Fruit fly (Drosophila melanogaster) whole organism, adult: ENCODE results near the gene mib1.

ENCODE experiments used
- CG11617 ChIP-seq: fragments of 200-800 bp; sonication (Bioruptor generic); optimal IDR thresholded peaks from 2 replicates; lab custom pipeline; 2017; ENCODE audit warnings: mild to moderate bottlenecking, missing biosample characterization, missing genetic modification reagents, missing genetic modification characterization
- CG12768 ChIP-seq: fragments of 200-800 bp; sonication (Bioruptor generic); optimal IDR thresholded peaks from 2 replicates; lab custom pipeline; 2017; ENCODE audit warnings: missing biosample characterization, missing genetic modification characterization, mild to moderate bottlenecking, moderate library complexity, missing genetic modification reagents
- CG14711 ChIP-seq: fragments of 200-800 bp; sonication (Bioruptor generic); optimal IDR thresholded peaks from 2 replicates; lab custom pipeline; 2018; ENCODE audit warnings: missing biosample characterization, mild to moderate bottlenecking, missing genetic modification characterization, moderate library complexity
- CG1620 ChIP-seq: fragments of 200-800 bp; sonication (Bioruptor generic); optimal IDR thresholded peaks from 2 replicates; lab custom pipeline; 2016; ENCODE audit warnings: missing biosample characterization, missing genetic modification characterization
- CG33017 ChIP-seq: fragments of 200-800 bp; sonication (Bioruptor generic); optimal IDR thresholded peaks from 2 replicates; lab custom pipeline; 2018; ENCODE audit warnings: missing biosample characterization, mild to moderate bottlenecking, missing genetic modification characterization, moderate library complexity
- CG5204 ChIP-seq: fragments of 200-800 bp; sonication (Bioruptor generic); optimal IDR thresholded peaks from 2 replicates; lab custom pipeline; 2016; ENCODE audit warnings: missing biosample characterization, missing genetic modification characterization
- CG7045 ChIP-seq: fragments of 200-800 bp; sonication (Bioruptor generic); optimal IDR thresholded peaks from 2 replicates; lab custom pipeline; 2017; ENCODE audit warnings: missing biosample characterization, mild to moderate bottlenecking, missing genetic modification characterization
- CG7101 ChIP-seq: fragments of 200-800 bp; sonication (Bioruptor generic); optimal IDR thresholded peaks from 2 replicates; lab custom pipeline; 2018; ENCODE audit warnings: missing biosample characterization, mild to moderate bottlenecking, missing genetic modification characterization, moderate library complexity
- Clk ChIP-seq: fragments of 200-800 bp; sonication (Bioruptor generic); optimal IDR thresholded peaks from 2 replicates; lab custom pipeline; 2017; ENCODE audit warnings: missing biosample characterization, missing genetic modification characterization
- Crg-1 ChIP-seq: fragments of 200-800 bp; sonication (Bioruptor generic); optimal IDR thresholded peaks from 2 replicates; lab custom pipeline; 2016; ENCODE audit warnings: missing biosample characterization, missing genetic modification characterization
- Hr96 ChIP-seq: fragments of 200-800 bp; sonication (Bioruptor generic); optimal IDR thresholded peaks from 2 replicates; lab custom pipeline; 2016; ENCODE audit warnings: missing biosample characterization, missing genetic modification characterization
- Mnt ChIP-seq: fragments of 200-800 bp; sonication (Bioruptor generic); optimal IDR thresholded peaks from 2 replicates; lab custom pipeline; 2016; ENCODE audit warnings: missing biosample characterization, mild to moderate bottlenecking, missing genetic modification characterization
- bab1 ChIP-seq: fragments of 200-800 bp; sonication (Bioruptor generic); optimal IDR thresholded peaks from 3 replicates; lab custom pipeline; 2019; ENCODE audit warnings: missing biosample characterization, mild to moderate bottlenecking, missing genetic modification characterization, moderate library complexity
- cic ChIP-seq: fragments of 200-800 bp; sonication (Bioruptor generic); optimal IDR thresholded peaks from 2 replicates; lab custom pipeline; 2017; ENCODE audit warnings: missing biosample characterization, mild to moderate bottlenecking, missing genetic modification characterization, moderate library complexity
- cnc ChIP-seq, 2 experiments: fragments of >200 bp; optimal IDR thresholded peaks; 2 replicates each; lab custom pipeline; 2017
- kay ChIP-seq: fragments of 200-800 bp; sonication (Bioruptor generic); peaks from one replicate; lab custom pipeline; 2016; ENCODE audit warnings: missing biosample characterization, missing genetic modification characterization, borderline replicate concordance
- ovo ChIP-seq: fragments of 200-800 bp; sonication (Bioruptor generic); optimal IDR thresholded peaks from 2 replicates; lab custom pipeline; 2016; ENCODE audit warnings: missing biosample characterization, missing genetic modification characterization
- pad ChIP-seq: fragments of 200-800 bp; sonication (Bioruptor generic); optimal IDR thresholded peaks from 3 replicates; lab custom pipeline; 2017; ENCODE audit warnings: missing biosample characterization, missing genetic modification characterization, mild to moderate bottlenecking, moderate library complexity, missing genetic modification reagents
- tj ChIP-seq: fragments of 200-800 bp; sonication (Bioruptor generic); optimal IDR thresholded peaks from 3 replicates; lab custom pipeline; 2017; ENCODE audit warnings: missing biosample characterization, mild to moderate bottlenecking, missing genetic modification characterization, moderate library complexity
- toe ChIP-seq: fragments of 200-800 bp; sonication (Bioruptor generic); optimal IDR thresholded peaks from 2 replicates; lab custom pipeline; 2016; ENCODE audit warnings: missing biosample characterization, missing genetic modification characterization

Gene mib1

dm6 chr3L:16015765-16016760 lies 4.5 kb upstream of the mib1 start:
- TF ChIP-seq toe (GFP tag; lab: Kevin White, UChicago) (no peak), CG7045 (GFP tag; lab: Kevin White, UChicago) (no peak), ovo (no peak), CG33017 (tag; lab: Kevin White, UChicago) (no peak)

- TF ChIP-seq CG12768 (GFP tag; lab: Kevin White, UChicago) = no peak
Observed at dm6 chr3L:16014515-16014914, 2.9 kb upstream of the mib1 start.

dm6 chr3L:16013198-16013982 lies 1.8 kb upstream of the mib1 start:
- TF ChIP-seq Crg-1 (GFP tag; lab: Kevin White, UChicago) (no peak), kay (GFP tag; lab: Kevin White, UChicago) (no peak), Mnt (GFP tag; lab: Kevin White, UChicago) (no peak), CG33017 (tag; lab: Kevin White, UChicago) (no peak), cnc (optimal IDR thresholded peaks at IDR 0.05; lab: Kevin White, UChicago) (no peak), pad (no peak), CG1620 (GFP tag; lab: Kevin White, UChicago) (no peak), tj (GFP tag; lab: Kevin White, UChicago) (no peak), ovo (no peak), CG14711 (tag; lab: Kevin White, UChicago) (no peak)

- TF ChIP-seq CG7101 = no peak
- no peak for TF ChIP-seq CG5204
- no peak for TF ChIP-seq Crg-1 (GFP tag; lab: Kevin White, UChicago)
- no peak for TF ChIP-seq CG12768 (GFP tag; lab: Kevin White, UChicago)
Observed at dm6 chr3L:16012315-16012950, 821 bp upstream of the mib1 start.

- TF ChIP-seq CG1620 (GFP tag; lab: Kevin White, UChicago) = no peak
- TF ChIP-seq cic (GFP tag; lab: Kevin White, UChicago) = peak; percentile 60
Observed at dm6 chr3L:16010176-16010575, 1.4 kb downstream of the mib1 start.

dm6 chr3L:16004401-16005237 lies 7.0 kb downstream of the mib1 start, which contains the start of the genes hzg and mRpS31:
Gene hzg (minus strand): TSS chr3L:16004736.
Gene mRpS31 (plus strand): TSS chr3L:16005193.
- TF ChIP-seq Hr96 (GFP tag; lab: Kevin White, UChicago) (peak; percentile 22), cnc (optimal IDR thresholded peaks at IDR 0.05; lab: Kevin White, UChicago) (no peak), CG12768 (GFP tag; lab: Kevin White, UChicago) (peak; percentile 71), CG5204 (no peak), CG7045 (GFP tag; lab: Kevin White, UChicago) (peak; percentile 25), cic (GFP tag; lab: Kevin White, UChicago) (peak; percentile 68), CG33017 (tag; lab: Kevin White, UChicago) (peak; percentile 15), Clk (GFP tag; lab: Kevin White, UChicago) (no peak), ovo (peak; percentile 35), CG7101 (peak; percentile 69), toe (GFP tag; lab: Kevin White, UChicago) (peak; percentile 57), Mnt (GFP tag; lab: Kevin White, UChicago) (peak; percentile 62), CG11617 (GFP tag; lab: Kevin White, UChicago) (peak; percentile 44), CG14711 (tag; lab: Kevin White, UChicago) (peak; percentile 49), bab1 (GFP tag; lab: Kevin White, UChicago) (peak; percentile 45), Crg-1 (GFP tag; lab: Kevin White, UChicago) (no peak), CG1620 (GFP tag; lab: Kevin White, UChicago) (peak; percentile 26), tj (GFP tag; lab: Kevin White, UChicago) (peak; percentile 39)
